Worm (Caenorhabditis elegans) whole organism, dauer: ENCODE results near the gene osm-3.

ENCODE experiments used
- unc-62 ChIP-seq: sonication (generic microtip); optimal IDR thresholded peaks from 2 replicates; lab custom pipeline; 2017; ENCODE audit warnings: missing biosample characterization, missing genetic modification reagents, missing genetic modification characterization

The osm-3 gene

ce11 chrIV:3821554-3821953, 20.7 kb upstream of the osm-3 start:
- no peak for TF ChIP-seq unc-62 (GFP tag; lab: Kevin White, UChicago)

ce11 chrIV:3820133-3820532, 19.3 kb upstream of the osm-3 start:
- no peak for TF ChIP-seq unc-62 (GFP tag; lab: Kevin White, UChicago)

ce11 chrIV:3819278-3819777, 18.5 kb upstream of the osm-3 start, which contains the start of gene bris-1:
bris-1 (minus strand) TSS chrIV:3819328.
- TF ChIP-seq unc-62 (GFP tag; lab: Kevin White, UChicago): no peak

ce11 chrIV:3817253-3817652, 16.4 kb upstream of the osm-3 start:
- no peak for TF ChIP-seq unc-62 (GFP tag; lab: Kevin White, UChicago)

- TF ChIP-seq unc-62 (GFP tag; lab: Kevin White, UChicago): no peak
Measured at ce11 chrIV:3815259-3815644, 14.4 kb upstream of the osm-3 start.

ce11 chrIV:3814553-3815258, 13.9 kb upstream of the osm-3 start:
- TF ChIP-seq unc-62 (GFP tag; lab: Kevin White, UChicago): no peak

- TF ChIP-seq unc-62 (GFP tag; lab: Kevin White, UChicago): no peak
Measured at ce11 chrIV:3812812-3813211, 12.0 kb upstream of the osm-3 start.

- TF ChIP-seq unc-62 (GFP tag; lab: Kevin White, UChicago): no peak
Measured at ce11 chrIV:3807545-3807944, 6.7 kb upstream of the osm-3 start.

DNA sequence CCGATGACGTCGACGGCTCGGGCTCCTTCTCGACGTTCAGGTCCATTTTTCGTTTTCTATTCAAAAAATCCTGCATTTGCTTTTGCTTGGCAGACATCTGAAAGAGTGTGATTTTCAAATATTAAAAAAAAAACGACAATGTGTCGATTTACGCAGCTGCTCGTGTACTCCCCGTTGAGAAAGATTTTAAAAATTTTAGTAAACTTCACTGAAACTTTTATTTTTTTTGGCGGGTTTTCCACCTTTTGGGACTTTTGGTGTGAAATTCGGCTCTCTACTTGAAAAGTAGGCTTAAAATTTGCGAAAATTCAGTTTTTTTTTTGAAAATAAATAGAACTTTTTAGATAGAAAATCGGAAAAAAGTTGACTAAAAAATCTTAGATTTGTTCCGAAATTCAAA, 6.2 kb upstream of the osm-3 start, which contains the start of gene M02B7.7:
TSS of gene M02B7.7 (minus strand) at position 101 of the 400 bp plus-strand sequence.
- no peak for TF ChIP-seq unc-62 (GFP tag; lab: Kevin White, UChicago)

DNA sequence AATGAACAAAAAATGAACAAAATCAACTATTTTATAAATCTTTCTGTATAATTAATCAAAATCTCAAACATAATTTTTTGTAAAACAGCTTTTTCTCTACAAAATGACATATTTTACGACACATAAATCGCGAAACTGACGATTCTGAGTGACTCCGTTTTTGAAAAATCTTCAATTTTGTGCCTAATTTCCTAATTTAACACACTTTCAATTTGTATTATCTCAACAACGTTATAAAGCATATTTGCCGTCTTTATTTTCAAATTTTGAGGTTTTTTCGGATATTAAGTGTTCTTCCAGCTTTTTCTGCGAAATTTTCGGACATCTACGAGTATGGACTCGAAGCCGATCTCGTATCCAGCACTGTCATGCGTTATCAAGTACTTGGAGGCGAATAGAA, 4.4 kb upstream of the osm-3 start, which contains the start of gene fbxc-47:
TSS of gene fbxc-47 (plus strand) at position 301 of the 400 bp plus-strand sequence.
- no peak for TF ChIP-seq unc-62 (GFP tag; lab: Kevin White, UChicago)

DNA sequence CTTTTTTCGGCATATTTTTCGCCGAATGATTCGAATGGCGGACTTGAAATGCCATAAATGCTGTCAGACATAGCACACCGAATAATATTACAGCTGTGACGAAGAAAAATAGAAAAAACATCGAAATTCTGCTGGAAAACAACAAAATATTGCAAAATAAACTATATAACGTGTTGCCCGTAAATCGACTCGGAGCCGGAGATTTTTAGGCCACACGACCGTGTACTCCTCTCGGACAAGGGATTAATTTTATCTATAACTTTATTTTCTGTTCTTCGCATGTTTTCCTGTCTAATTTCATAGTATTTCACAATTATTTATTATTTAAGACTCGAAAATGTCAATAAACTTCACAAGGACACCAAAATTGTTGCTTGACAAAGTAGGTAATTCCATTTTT, 2.4 kb upstream of the osm-3 start, which contains the start of the genes algn-14 and M02B7.2:
TSS of gene algn-14 (minus strand) at position 175 of the 400 bp plus-strand sequence.
TSS of gene M02B7.2 (plus strand) at position 330 of the 400 bp plus-strand sequence.
- no peak for TF ChIP-seq unc-62 (GFP tag; lab: Kevin White, UChicago)

- no peak for TF ChIP-seq unc-62 (GFP tag; lab: Kevin White, UChicago)
Measured at ce11 chrIV:3797442-3797841, 3.4 kb downstream of the osm-3 start.

DNA sequence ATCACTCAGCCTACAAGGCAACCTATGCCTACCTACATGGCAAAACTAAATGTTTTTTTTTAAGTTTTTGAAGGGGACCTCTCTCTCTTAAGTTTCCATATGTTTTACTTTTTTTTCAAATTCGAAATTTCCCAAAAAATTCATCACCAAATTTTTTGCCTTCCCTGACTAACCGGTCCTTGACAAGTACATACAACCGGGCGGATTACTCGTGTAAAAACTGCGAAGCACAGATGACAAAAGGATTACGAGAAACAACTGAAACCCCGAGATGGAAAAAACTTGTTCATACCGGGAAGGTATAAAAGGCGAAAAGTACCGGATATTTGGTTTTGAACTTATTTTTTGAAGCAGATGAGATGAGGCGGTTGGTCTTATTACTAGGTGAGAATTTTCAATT, 6.4 kb downstream of the osm-3 start, which contains the start of gene K09B3.1:
TSS of gene K09B3.1 (plus strand) at position 301 of the 400 bp plus-strand sequence.
- no peak for TF ChIP-seq unc-62 (GFP tag; lab: Kevin White, UChicago)

DNA sequence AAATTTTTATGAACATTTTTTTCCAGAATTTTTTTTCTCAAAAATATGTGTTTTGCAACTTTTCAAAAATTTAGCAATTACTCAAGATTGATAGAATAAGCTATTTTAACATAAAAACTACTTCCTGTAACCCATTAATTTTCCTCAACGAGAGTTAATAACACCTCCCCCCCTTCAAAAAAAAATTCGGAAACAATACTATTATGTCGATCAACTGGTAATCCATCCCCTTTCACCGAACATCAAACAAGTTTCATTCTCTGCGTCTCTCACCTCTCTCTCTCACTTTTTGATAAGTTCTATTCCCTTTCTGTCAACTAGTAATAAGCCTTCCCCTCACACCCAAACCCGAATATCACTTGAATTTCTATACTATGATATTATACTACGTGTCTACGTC, 16.9 kb downstream of the osm-3 start, which contains the start of gene glct-6:
TSS of gene glct-6 (plus strand) at position 301 of the 400 bp plus-strand sequence.
- TF ChIP-seq unc-62 (GFP tag; lab: Kevin White, UChicago): no peak

DNA sequence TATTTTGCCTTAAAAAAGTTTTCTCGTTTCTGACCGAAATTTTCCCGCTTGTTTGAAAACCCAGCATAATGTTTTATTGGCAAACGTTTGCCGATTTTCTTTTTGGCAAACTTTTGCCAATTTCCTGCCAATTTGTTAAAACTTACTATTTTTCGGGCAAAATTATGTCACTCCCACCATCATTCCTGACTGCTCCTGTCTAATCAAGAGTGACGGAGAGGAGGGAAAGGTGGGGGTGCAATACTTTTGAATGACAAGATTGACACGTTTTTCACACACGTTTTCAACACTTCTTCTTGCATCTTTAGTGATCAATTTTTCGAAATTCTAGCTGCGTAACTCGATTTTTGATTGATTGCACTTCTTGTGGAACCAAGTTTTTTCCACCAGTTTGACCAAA, 19.3 kb downstream of the osm-3 start:
- TF ChIP-seq unc-62 (GFP tag; lab: Kevin White, UChicago): no peak

- TF ChIP-seq unc-62 (GFP tag; lab: Kevin White, UChicago): no peak
Measured at ce11 chrIV:3774160-3774559, 26.7 kb downstream of the osm-3 start.

DNA sequence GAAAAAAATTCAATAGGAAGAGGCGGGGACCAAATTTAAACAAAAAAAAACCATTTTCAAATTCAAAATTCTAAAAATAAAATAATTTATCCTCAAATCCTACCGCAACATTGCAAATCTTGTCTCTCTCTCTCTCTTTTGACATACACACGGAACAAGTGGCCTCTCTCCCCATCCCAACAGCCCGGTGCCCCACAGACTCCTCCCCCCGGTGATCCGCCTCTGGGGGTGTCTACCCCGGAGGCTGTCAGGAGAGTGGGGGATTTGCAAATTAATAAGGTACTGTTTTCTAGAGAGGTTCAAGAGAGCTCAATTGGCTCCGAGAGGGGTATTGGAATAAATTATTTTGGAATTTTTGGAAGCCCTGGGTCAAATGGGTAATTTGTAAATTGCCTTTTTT, 33.1 kb downstream of the osm-3 start:
- no peak for TF ChIP-seq unc-62 (GFP tag; lab: Kevin White, UChicago)
